Worm (Caenorhabditis elegans): ENCODE results near the gene rps-21.

rps-21 gene

ce11 chrIII:7215532-7215931 is 26.1 kb upstream of the rps-21 start (continued):
- no peak for TF ChIP-seq sup-37 (GFP tag; optimal IDR thresholded peaks at IDR 0.05)
- TF ChIP-seq nhr-19 (GFP tag; conservative IDR thresholded peaks at IDR 0.05), result 0 out of 2 replicates have a peak, but pooled peaks have one; percentile 6
- no peak for TF ChIP-seq nhr-12 (tag; optimal IDR thresholded peaks at IDR 0.05)
- no peak for TF ChIP-seq C04F5.9 (tag; optimal IDR thresholded peaks at IDR 0.05)
- TF ChIP-seq C34B4.2 (tag; optimal IDR thresholded peaks at IDR 0.05), result no peak
- TF ChIP-seq zag-1 (tag; optimal IDR thresholded peaks at IDR 0.05), result no peak
- peak; percentile 63 for TF ChIP-seq rnt-1 (tag; optimal IDR thresholded peaks at IDR 0.05)
- TF ChIP-seq xbp-1 (tag; optimal IDR thresholded peaks at IDR 0.05), result no peak
- TF ChIP-seq aly-2 (tag; optimal IDR thresholded peaks at IDR 0.05), result no peak
- TF ChIP-seq F16B12.6 (tag; optimal IDR thresholded peaks at IDR 0.05), result no peak
- no peak for TF ChIP-seq mdl-1 (tag; optimal IDR thresholded peaks at IDR 0.05)
- TF ChIP-seq tbx-2 (tag; optimal IDR thresholded peaks at IDR 0.05), result no peak
- TF ChIP-seq alr-1 (tag; optimal IDR thresholded peaks at IDR 0.05; ENCODE audit: borderline replicate concordance), result no peak
- TF ChIP-seq lin-14 (GFP tag; optimal IDR thresholded peaks at IDR 0.05), result peak; percentile 62
- TF ChIP-seq efl-3 (GFP tag; optimal IDR thresholded peaks at IDR 0.05), result no peak
- TF ChIP-seq nhr-71 (tag; optimal IDR thresholded peaks at IDR 0.05), result peak; percentile 49
- TF ChIP-seq unc-98 (GFP tag; IDR thresholded peaks at IDR 0.05), result no peak
- no peak for TF ChIP-seq egl-27 (tag; optimal IDR thresholded peaks at IDR 0.05)
- TF ChIP-seq lin-13 (GFP tag; optimal IDR thresholded peaks at IDR 0.05), result no peak

- TF ChIP-seq fkh-4 (tag; optimal IDR thresholded peaks at IDR 0.05; ENCODE audit: borderline replicate concordance) (no peak), lin-15B (tag; optimal IDR thresholded peaks at IDR 0.05) (no peak), nhr-19 (GFP tag; conservative IDR thresholded peaks at IDR 0.05) (0 out of 2 replicates have a peak, but pooled peaks have one; percentile 9), nhr-20 (tag; optimal IDR thresholded peaks at IDR 0.05) (peak; percentile 2), swsn-7 (tag; optimal IDR thresholded peaks at IDR 0.05) (no peak), lin-35 (GFP tag; optimal IDR thresholded peaks at IDR 0.05) (peak in 1 of 2 experiments; percentile 14), elt-2 (tag; optimal IDR thresholded peaks at IDR 0.05) (peak; percentile 49), elt-3 (tag; optimal IDR thresholded peaks at IDR 0.05) (peak in 1 of 6 experiments; percentile 28), nhr-84 (tag; optimal IDR thresholded peaks at IDR 0.05) (no peak), blmp-1 (tag; optimal IDR thresholded peaks at IDR 0.05) (peak; percentile 94), lin-14 (GFP tag; optimal IDR thresholded peaks at IDR 0.05) (peak; percentile 46)
Measured at ce11 chrIII:7212028-7212427, 22.6 kb upstream of the rps-21 start.

- TF ChIP-seq grh-1 (GFP tag; IDR thresholded peaks at IDR 0.05) (no peak), lin-14 (GFP tag; optimal IDR thresholded peaks at IDR 0.05) (peak; percentile 0)
Measured at ce11 chrIII:7210486-7210885, 21.1 kb upstream of the rps-21 start.

DNA sequence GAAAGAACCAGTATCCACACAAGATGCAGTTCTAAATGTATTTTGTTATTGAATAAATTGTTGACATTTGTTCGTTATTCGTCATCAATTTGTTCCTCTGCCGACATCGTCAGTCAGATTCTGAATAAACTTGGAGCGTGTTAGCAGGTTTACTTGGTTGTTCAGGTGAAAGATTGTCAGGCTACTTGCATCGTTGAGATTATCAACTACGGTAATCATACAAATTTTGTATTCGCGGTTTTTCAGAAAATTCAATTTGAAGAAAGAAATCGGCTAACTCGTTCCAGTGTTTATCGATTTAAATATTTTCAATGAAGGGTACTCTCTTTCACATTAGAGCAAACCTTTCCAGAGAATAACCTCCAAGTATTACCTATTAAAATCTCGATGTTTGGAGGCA is 20.3 kb upstream of the rps-21 start, which contains the start of gene R151.2:
R151.2 (plus strand) TSS at position 247 of the 400 bp plus-strand sequence.
- TF ChIP-seq pax-3 (tag; optimal IDR thresholded peaks at IDR 0.05), result no peak
- TF ChIP-seq efl-1 (optimal IDR thresholded peaks at IDR 0.05), result no peak
- TF ChIP-seq efl-1 (GFP tag; optimal IDR thresholded peaks at IDR 0.05 in 1 of 2), result peak in 1 of 2 experiments; percentile 91
- peak in 1 of 2 experiments; percentile 50 for TF ChIP-seq lsy-2 (tag; optimal IDR thresholded peaks at IDR 0.05)
- no peak for TF ChIP-seq nhr-76 (tag; optimal IDR thresholded peaks at IDR 0.05)
- TF ChIP-seq snpc-4 (tag; optimal IDR thresholded peaks at IDR 0.05), result no peak

ce11 chrIII:7207903-7208497 is 18.6 kb upstream of the rps-21 start, which contains the start of gene rpl-6:
rpl-6 (plus strand) TSS chrIII:7208447.
- TF ChIP-seq elt-3 (tag; optimal IDR thresholded peaks at IDR 0.05) (peak in 5 of 6 experiments; percentile 14 to 98 (median 73)), unc-98 (GFP tag; IDR thresholded peaks at IDR 0.05) (no peak), aly-2 (tag; optimal IDR thresholded peaks at IDR 0.05) (peak; percentile 22), fkh-8 (tag; optimal IDR thresholded peaks at IDR 0.05) (peak; percentile 85), zag-1 (tag; optimal IDR thresholded peaks at IDR 0.05) (no peak), ceh-63 (GFP tag; optimal IDR thresholded peaks at IDR 0.05) (no peak), nhr-19 (GFP tag; conservative IDR thresholded peaks at IDR 0.05) (peak; percentile 91), pag-3 (tag; optimal IDR thresholded peaks at IDR 0.05; ENCODE audit: borderline replicate concordance, insufficient read depth) (no peak), lin-14 (GFP tag; optimal IDR thresholded peaks at IDR 0.05) (peak; percentile 90), C04F5.9 (tag; optimal IDR thresholded peaks at IDR 0.05) (peak; percentile 77), sox-4 (tag; optimal IDR thresholded peaks at IDR 0.05) (peak; percentile 20), nhr-237 (tag; optimal IDR thresholded peaks at IDR 0.05) (peak; percentile 62), xbp-1 (tag; optimal IDR thresholded peaks at IDR 0.05) (peak; percentile 91), mep-1 (tag; optimal IDR thresholded peaks at IDR 0.05) (peak; percentile 91), snpc-4 (tag; optimal IDR thresholded peaks at IDR 0.05) (peak; percentile 57), ceh-88 (GFP tag; IDR thresholded peaks at IDR 0.05) (peak; percentile 68), zip-4 (GFP tag; optimal IDR thresholded peaks at IDR 0.05) (peak; percentile 45), F16B12.6 (tag; optimal IDR thresholded peaks at IDR 0.05) (peak; percentile 46), mab-9 (GFP tag; IDR thresholded peaks at IDR 0.05) (no peak)
